Worm (Caenorhabditis elegans): ENCODE data around the gene F58B4.6.

Gene F58B4.6

ce11 chrV:10889774-10890173, 35.1 kb upstream of the F58B4.6 start:
- TF ChIP-seq tab-1 (GFP tag; IDR thresholded peaks at IDR 0.05) (no peak), ref-1 (GFP tag; conservative IDR thresholded peaks at IDR 0.05) (no peak), klf-2 (GFP tag; conservative IDR thresholded peaks at IDR 0.05) (no peak), cog-1 (tag; optimal IDR thresholded peaks at IDR 0.05) (no peak), ztf-29 (GFP tag; IDR thresholded peaks at IDR 0.05) (no peak), med-1 (GFP tag; optimal IDR thresholded peaks at IDR 0.05; ENCODE audit: insufficient read depth) (no peak), flt-1 (GFP tag; IDR thresholded peaks at IDR 0.05) (no peak), T22C8.4 (GFP tag; IDR thresholded peaks at IDR 0.05) (no peak), ztf-23 (GFP tag; IDR thresholded peaks at IDR 0.05) (no peak)

ce11 chrV:10890980-10891379, 33.9 kb upstream of the F58B4.6 start, which contains the start of gene F32D8.12:
Gene F32D8.12 (minus strand): TSS chrV:10891027.
- no peak for TF ChIP-seq med-1 (GFP tag; optimal IDR thresholded peaks at IDR 0.05; ENCODE audit: insufficient read depth)
- TF ChIP-seq ztf-23 (GFP tag; IDR thresholded peaks at IDR 0.05) = no peak
- TF ChIP-seq T22C8.4 (GFP tag; IDR thresholded peaks at IDR 0.05) = no peak
- TF ChIP-seq tab-1 (GFP tag; IDR thresholded peaks at IDR 0.05) = no peak
- no peak for TF ChIP-seq klf-2 (GFP tag; conservative IDR thresholded peaks at IDR 0.05)
- TF ChIP-seq ztf-29 (GFP tag; IDR thresholded peaks at IDR 0.05) = no peak
- TF ChIP-seq ref-1 (GFP tag; conservative IDR thresholded peaks at IDR 0.05) = no peak
- TF ChIP-seq flt-1 (GFP tag; IDR thresholded peaks at IDR 0.05) = no peak
- TF ChIP-seq cog-1 (tag; optimal IDR thresholded peaks at IDR 0.05) = no peak

- no peak for TF ChIP-seq med-1 (GFP tag; optimal IDR thresholded peaks at IDR 0.05; ENCODE audit: insufficient read depth)
- TF ChIP-seq klf-2 (GFP tag; conservative IDR thresholded peaks at IDR 0.05) = no peak
- TF ChIP-seq tab-1 (GFP tag; IDR thresholded peaks at IDR 0.05) = no peak
- TF ChIP-seq cog-1 (tag; optimal IDR thresholded peaks at IDR 0.05) = no peak
- TF ChIP-seq T22C8.4 (GFP tag; IDR thresholded peaks at IDR 0.05) = no peak
- no peak for TF ChIP-seq flt-1 (GFP tag; IDR thresholded peaks at IDR 0.05)
- TF ChIP-seq ztf-23 (GFP tag; IDR thresholded peaks at IDR 0.05) = no peak
- TF ChIP-seq ztf-29 (GFP tag; IDR thresholded peaks at IDR 0.05) = no peak
- no peak for TF ChIP-seq ref-1 (GFP tag; conservative IDR thresholded peaks at IDR 0.05)
Measured at ce11 chrV:10893510-10894128, 31.2 kb upstream of the F58B4.6 start, which contains the start of gene F32D8.4. Gene F32D8.4 (minus strand): TSS chrV:10893560.

- TF ChIP-seq ztf-23 (GFP tag; IDR thresholded peaks at IDR 0.05) (peak; percentile 78; the same call in 1 of the 2 replicates), med-1 (GFP tag; optimal IDR thresholded peaks at IDR 0.05; ENCODE audit: insufficient read depth) (no peak), ztf-29 (GFP tag; IDR thresholded peaks at IDR 0.05) (no peak), cog-1 (tag; optimal IDR thresholded peaks at IDR 0.05) (peak; percentile 4), flt-1 (GFP tag; IDR thresholded peaks at IDR 0.05) (peak; percentile 57; the same call in 1 of the 2 replicates), tab-1 (GFP tag; IDR thresholded peaks at IDR 0.05) (no peak), T22C8.4 (GFP tag; IDR thresholded peaks at IDR 0.05) (no peak), klf-2 (GFP tag; conservative IDR thresholded peaks at IDR 0.05) (no peak), ref-1 (GFP tag; conservative IDR thresholded peaks at IDR 0.05) (no peak)
Measured at ce11 chrV:10894601-10895000, 30.2 kb upstream of the F58B4.6 start, which contains the start of the genes F32D8.14 and F32D8.5. Gene F32D8.14 (minus strand): TSS chrV:10894788. Gene F32D8.5 (plus strand): TSS chrV:10894800.

ce11 chrV:10896295-10896694, 28.5 kb upstream of the F58B4.6 start, which contains the start of gene F32D8.13:
Gene F32D8.13 (minus strand): TSS chrV:10896543.
- no peak for TF ChIP-seq ztf-23 (GFP tag; IDR thresholded peaks at IDR 0.05)
- TF ChIP-seq T22C8.4 (GFP tag; IDR thresholded peaks at IDR 0.05) = no peak
- TF ChIP-seq cog-1 (tag; optimal IDR thresholded peaks at IDR 0.05) = no peak
- no peak for TF ChIP-seq flt-1 (GFP tag; IDR thresholded peaks at IDR 0.05)
- TF ChIP-seq tab-1 (GFP tag; IDR thresholded peaks at IDR 0.05) = no peak
- TF ChIP-seq klf-2 (GFP tag; conservative IDR thresholded peaks at IDR 0.05) = no peak
- no peak for TF ChIP-seq med-1 (GFP tag; optimal IDR thresholded peaks at IDR 0.05; ENCODE audit: insufficient read depth)
- no peak for TF ChIP-seq ztf-29 (GFP tag; IDR thresholded peaks at IDR 0.05)

- TF ChIP-seq T22C8.4 (GFP tag; IDR thresholded peaks at IDR 0.05) (no peak), med-1 (GFP tag; optimal IDR thresholded peaks at IDR 0.05; ENCODE audit: insufficient read depth) (no peak), tab-1 (GFP tag; IDR thresholded peaks at IDR 0.05) (no peak), ztf-23 (GFP tag; IDR thresholded peaks at IDR 0.05) (no peak), cog-1 (tag; optimal IDR thresholded peaks at IDR 0.05) (no peak), flt-1 (GFP tag; IDR thresholded peaks at IDR 0.05) (no peak), klf-2 (GFP tag; conservative IDR thresholded peaks at IDR 0.05) (no peak), ref-1 (GFP tag; conservative IDR thresholded peaks at IDR 0.05) (no peak), ztf-29 (GFP tag; IDR thresholded peaks at IDR 0.05) (no peak)
Measured at ce11 chrV:10896706-10897105, 28.1 kb upstream of the F58B4.6 start.

ce11 chrV:10897106-10897171, 27.9 kb upstream of the F58B4.6 start, which contains the start of gene sec-61.G:
Gene sec-61.G (minus strand): TSS chrV:10897143.
- TF ChIP-seq ref-1 (GFP tag; conservative IDR thresholded peaks at IDR 0.05) (no peak), cog-1 (tag; optimal IDR thresholded peaks at IDR 0.05) (no peak), tab-1 (GFP tag; IDR thresholded peaks at IDR 0.05) (no peak), med-1 (GFP tag; optimal IDR thresholded peaks at IDR 0.05; ENCODE audit: insufficient read depth) (no peak), T22C8.4 (GFP tag; IDR thresholded peaks at IDR 0.05) (no peak)

- TF ChIP-seq med-1 (GFP tag; optimal IDR thresholded peaks at IDR 0.05; ENCODE audit: insufficient read depth) (no peak), tab-1 (GFP tag; IDR thresholded peaks at IDR 0.05) (0 out of 2 replicates have a peak, but pooled peaks have one; percentile 36), ztf-23 (GFP tag; IDR thresholded peaks at IDR 0.05) (peak; percentile 90), flt-1 (GFP tag; IDR thresholded peaks at IDR 0.05) (peak; percentile 86), T22C8.4 (GFP tag; IDR thresholded peaks at IDR 0.05) (peak; percentile 49; the same call in 1 of the 2 replicates), ref-1 (GFP tag; conservative IDR thresholded peaks at IDR 0.05) (no peak), ztf-29 (GFP tag; IDR thresholded peaks at IDR 0.05) (no peak), klf-2 (GFP tag; conservative IDR thresholded peaks at IDR 0.05) (no peak), cog-1 (tag; optimal IDR thresholded peaks at IDR 0.05) (peak; percentile 95)
Measured at ce11 chrV:10897172-10897571, 27.7 kb upstream of the F58B4.6 start.

ce11 chrV:10898107-10898506, 26.7 kb upstream of the F58B4.6 start, which contains the start of gene F32D8.7:
Gene F32D8.7 (plus strand): TSS chrV:10898435.
- TF ChIP-seq med-1 (GFP tag; optimal IDR thresholded peaks at IDR 0.05; ENCODE audit: insufficient read depth) (no peak), tab-1 (GFP tag; IDR thresholded peaks at IDR 0.05) (no peak), T22C8.4 (GFP tag; IDR thresholded peaks at IDR 0.05) (no peak), ztf-23 (GFP tag; IDR thresholded peaks at IDR 0.05) (no peak), cog-1 (tag; optimal IDR thresholded peaks at IDR 0.05) (no peak), ref-1 (GFP tag; conservative IDR thresholded peaks at IDR 0.05) (no peak), flt-1 (GFP tag; IDR thresholded peaks at IDR 0.05) (no peak), ztf-29 (GFP tag; IDR thresholded peaks at IDR 0.05) (no peak)
